Fruit fly (Drosophila melanogaster) Kc167 (cell line): ENCODE results near the gene Tsp74F.

Experiments used
- Myc ChIP-seq: fragments of >200 bp; optimal IDR thresholded peaks from 2 replicates; lab custom pipeline; 2017; ENCODE audit warnings: missing external identifiers
- Sin3A ChIP-seq: fragments of >200 bp; optimal IDR thresholded peaks from 2 replicates; lab custom pipeline; 2018; ENCODE audit warnings: missing external identifiers
- h ChIP-seq: fragments of >200 bp; optimal IDR thresholded peaks from 3 replicates; lab custom pipeline; 2018; ENCODE audit warnings: missing external identifiers
- insv ChIP-seq: fragments of >200 bp; optimal IDR thresholded peaks from 3 replicates; lab custom pipeline; 2018; ENCODE audit warnings: missing external identifiers
- psq ChIP-seq: fragments of >200 bp; optimal IDR thresholded peaks from 2 replicates; lab custom pipeline; 2017; ENCODE audit warnings: missing external identifiers
- ttk ChIP-seq: sonication (Bioruptor generic); optimal IDR thresholded peaks from 2 replicates; lab custom pipeline; 2017; ENCODE audit warnings: missing external identifiers

Gene Tsp74F

dm6 chr3L:17913966-17914540 lies 18.4 kb upstream of the Tsp74F start:
- TF ChIP-seq psq (lab: Kevin White, UChicago) (no peak), Sin3A (no peak), ttk (no peak), h (lab: Kevin White, UChicago) (no peak), Myc (lab: Kevin White, UChicago) (no peak), insv (lab: Kevin White, UChicago) (no peak)

- no peak for TF ChIP-seq ttk
- no peak for TF ChIP-seq insv (lab: Kevin White, UChicago)
- TF ChIP-seq Sin3A = no peak
- TF ChIP-seq psq (lab: Kevin White, UChicago) = no peak
- no peak for TF ChIP-seq h (lab: Kevin White, UChicago)
- TF ChIP-seq Myc (lab: Kevin White, UChicago) = no peak
Measured at dm6 chr3L:17912972-17913763, 17.5 kb upstream of the Tsp74F start.

DNA sequence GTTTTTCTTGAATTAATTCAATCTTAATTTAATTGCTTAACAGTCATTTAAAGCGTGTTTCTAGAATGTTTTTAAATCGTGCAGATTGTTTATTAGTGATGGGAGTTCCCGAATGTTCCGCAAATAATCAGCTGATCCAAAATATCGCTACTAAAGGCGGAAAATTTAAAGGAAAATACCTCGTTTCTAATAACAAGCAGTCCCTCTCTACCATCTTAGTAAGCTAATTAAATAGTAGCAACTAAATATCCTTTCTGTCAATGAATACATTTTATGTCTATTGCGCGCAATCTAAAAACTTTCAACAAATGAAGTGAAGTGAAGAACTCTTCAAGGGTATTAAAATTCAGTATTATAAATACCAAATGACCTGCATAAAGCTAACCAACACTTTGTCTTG lies 16.8 kb upstream of the Tsp74F start, which contains the start of gene CG5290:
TSS of gene CG5290 (minus strand) at position 118 of the 400 bp plus-strand sequence.
- TF ChIP-seq Sin3A = no peak
- TF ChIP-seq h (lab: Kevin White, UChicago) = no peak
- TF ChIP-seq ttk = no peak
- no peak for TF ChIP-seq insv (lab: Kevin White, UChicago)
- TF ChIP-seq Myc (lab: Kevin White, UChicago) = no peak
- TF ChIP-seq psq (lab: Kevin White, UChicago) = no peak

- TF ChIP-seq Myc (lab: Kevin White, UChicago) (no peak), Sin3A (no peak), insv (lab: Kevin White, UChicago) (no peak), psq (lab: Kevin White, UChicago) (no peak), h (lab: Kevin White, UChicago) (no peak), ttk (no peak)
Measured at dm6 chr3L:17907609-17908160, 12.0 kb upstream of the Tsp74F start, which contains the start of the genes Prestin and Wdr92. Prestin (minus strand) TSS chr3L:17907812. Wdr92 (plus strand) TSS chr3L:17908143.

- no peak for TF ChIP-seq h (lab: Kevin White, UChicago)
- TF ChIP-seq Myc (lab: Kevin White, UChicago) = no peak
- no peak for TF ChIP-seq Sin3A
- no peak for TF ChIP-seq ttk
- TF ChIP-seq insv (lab: Kevin White, UChicago) = no peak
- TF ChIP-seq psq (lab: Kevin White, UChicago) = no peak
Measured at dm6 chr3L:17905761-17906160, 10.1 kb upstream of the Tsp74F start.

- TF ChIP-seq h (lab: Kevin White, UChicago) (no peak), psq (lab: Kevin White, UChicago) (no peak), ttk (no peak), Myc (lab: Kevin White, UChicago) (no peak), Sin3A (no peak), insv (lab: Kevin White, UChicago) (no peak)
Measured at dm6 chr3L:17904593-17904992, 8.9 kb upstream of the Tsp74F start.

dm6 chr3L:17903813-17904416 lies 8.3 kb upstream of the Tsp74F start:
- TF ChIP-seq Myc (lab: Kevin White, UChicago) = no peak
- TF ChIP-seq h (lab: Kevin White, UChicago) = no peak
- TF ChIP-seq insv (lab: Kevin White, UChicago) = no peak
- no peak for TF ChIP-seq psq (lab: Kevin White, UChicago)
- TF ChIP-seq Sin3A = no peak
- TF ChIP-seq ttk = no peak

- TF ChIP-seq Myc (lab: Kevin White, UChicago) (no peak), ttk (no peak), insv (lab: Kevin White, UChicago) (no peak), psq (lab: Kevin White, UChicago) (no peak), h (lab: Kevin White, UChicago) (no peak), Sin3A (no peak)
Measured at dm6 chr3L:17902621-17903020, 7.0 kb upstream of the Tsp74F start.

- TF ChIP-seq psq (lab: Kevin White, UChicago) = no peak
- TF ChIP-seq h (lab: Kevin White, UChicago) = no peak
- no peak for TF ChIP-seq Myc (lab: Kevin White, UChicago)
- no peak for TF ChIP-seq Sin3A
- TF ChIP-seq insv (lab: Kevin White, UChicago) = no peak
Measured at dm6 chr3L:17902186-17902585, 6.5 kb upstream of the Tsp74F start.

dm6 chr3L:17898606-17899005 lies 2.9 kb upstream of the Tsp74F start:
- TF ChIP-seq ttk (no peak), Sin3A (no peak), Myc (lab: Kevin White, UChicago) (no peak), psq (lab: Kevin White, UChicago) (no peak), h (lab: Kevin White, UChicago) (no peak)

DNA sequence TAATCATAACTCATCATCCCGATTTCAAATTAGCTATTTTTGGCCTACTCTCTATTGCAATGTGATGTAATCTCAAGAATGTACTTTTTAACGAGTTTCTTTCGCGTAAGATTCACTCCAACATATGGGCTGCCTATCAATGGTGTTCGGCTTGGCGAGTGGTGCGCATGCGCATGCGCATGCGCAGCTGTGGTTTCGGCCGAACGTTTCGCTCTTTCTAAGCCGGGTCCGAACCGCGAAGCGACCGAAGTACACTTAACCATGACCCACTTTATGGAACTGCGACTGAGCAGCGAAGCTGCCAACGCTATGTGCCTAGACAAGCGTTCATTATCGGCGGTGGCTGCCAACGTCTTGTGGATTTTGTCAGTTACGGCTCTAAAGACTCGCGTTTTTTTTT lies 2.0 kb downstream of the Tsp74F start:
- TF ChIP-seq Sin3A (no peak), psq (lab: Kevin White, UChicago) (no peak), ttk (no peak), insv (lab: Kevin White, UChicago) (no peak), Myc (lab: Kevin White, UChicago) (no peak), h (lab: Kevin White, UChicago) (no peak)
